Worm (Caenorhabditis elegans): ENCODE measurements around the gene C25B8.8.

DNA sequence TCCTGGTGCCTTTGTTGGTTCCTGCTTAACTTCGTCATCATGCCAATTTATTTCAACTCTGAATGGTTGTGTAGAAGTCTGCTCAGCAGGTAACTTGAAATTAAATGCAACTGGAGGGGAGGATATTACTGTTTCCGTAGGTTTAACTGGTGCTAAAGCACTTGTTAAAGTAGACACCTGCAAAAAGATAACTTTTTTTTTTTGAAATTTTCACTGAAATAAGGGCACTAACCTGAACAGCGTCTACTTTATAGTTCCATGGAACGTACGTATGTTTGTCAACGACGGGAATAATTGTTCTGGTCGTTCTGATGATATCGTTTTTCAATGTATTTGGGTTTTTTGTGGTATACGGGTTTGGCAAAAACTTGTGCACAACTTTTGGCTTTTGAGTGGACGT lies 49.3 kb upstream of the C25B8.8 start:
- TF ChIP-seq med-1 (GFP tag; optimal IDR thresholded peaks at IDR 0.05; ENCODE audit: insufficient read depth) (no peak), flt-1 (GFP tag; IDR thresholded peaks at IDR 0.05) (no peak), cog-1 (tag; optimal IDR thresholded peaks at IDR 0.05) (no peak), ref-1 (GFP tag; conservative IDR thresholded peaks at IDR 0.05) (no peak), klf-2 (GFP tag; conservative IDR thresholded peaks at IDR 0.05) (no peak), T22C8.4 (GFP tag; IDR thresholded peaks at IDR 0.05) (no peak), ztf-29 (GFP tag; IDR thresholded peaks at IDR 0.05) (no peak), ztf-23 (GFP tag; IDR thresholded peaks at IDR 0.05) (no peak), tab-1 (GFP tag; IDR thresholded peaks at IDR 0.05) (no peak)
